Fruit fly (Drosophila melanogaster): ENCODE data around the gene CG32199.

DNA sequence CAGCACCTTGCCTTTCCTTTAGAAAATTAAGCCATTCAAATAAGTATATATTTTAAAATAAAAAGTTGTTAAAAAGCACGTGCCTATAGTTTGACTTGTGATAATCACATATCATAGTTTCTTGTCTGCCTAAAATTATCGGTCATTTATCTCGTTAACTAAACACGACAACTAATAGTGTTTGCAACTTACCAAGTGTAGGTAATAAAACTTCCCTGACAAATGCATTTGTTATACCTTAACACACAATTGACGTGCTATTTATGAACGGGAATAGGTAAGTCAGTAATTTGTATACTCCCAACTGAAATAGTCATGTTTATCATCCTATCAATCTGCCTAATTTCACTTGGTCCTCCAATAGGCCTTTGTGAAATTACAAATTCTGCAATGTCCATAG, 8.6 kb upstream of the CG32199 start, which contains the start of gene CG18234:
- TF ChIP-seq h (optimal IDR thresholded peaks at IDR 0.05) (no peak), p53 (GFP tag; optimal IDR thresholded peaks at IDR 0.05) (no peak), Nf-YA (GFP tag; IDR thresholded peaks at IDR 0.05) (no peak), sim (GFP tag; IDR thresholded peaks at IDR 0.05) (no peak), CG30431 (GFP tag; optimal IDR thresholded peaks at IDR 0.05) (no peak), sob (GFP tag; IDR thresholded peaks at IDR 0.05) (no peak)

All from whole organism, embryonic.